Worm (Caenorhabditis elegans) whole organism, L4 larva: Measurements from ENCODE around the gene B0546.4.

ENCODE experiments used
- ceh-82 ChIP-seq: sonication (generic microtip); optimal IDR thresholded peaks from 2 replicates; lab custom pipeline; 2017; ENCODE audit warnings: missing biosample characterization, missing genetic modification characterization
- egl-27 ChIP-seq: sonication (generic microtip); optimal IDR thresholded peaks from 3 replicates; lab custom pipeline; 2017; ENCODE audit warnings: missing biosample characterization, missing genetic modification reagents, missing genetic modification characterization
- zfp-3 ChIP-seq: fragments of 200-800 bp; sonication (Bioruptor generic); conservative IDR thresholded peaks from 2 replicates; pipeline ENCODE4 v1.3.6; 2022; ENCODE audit warnings: missing genetic modification reagents, missing genetic modification characterization, missing compliant biosample characterization

DNA sequence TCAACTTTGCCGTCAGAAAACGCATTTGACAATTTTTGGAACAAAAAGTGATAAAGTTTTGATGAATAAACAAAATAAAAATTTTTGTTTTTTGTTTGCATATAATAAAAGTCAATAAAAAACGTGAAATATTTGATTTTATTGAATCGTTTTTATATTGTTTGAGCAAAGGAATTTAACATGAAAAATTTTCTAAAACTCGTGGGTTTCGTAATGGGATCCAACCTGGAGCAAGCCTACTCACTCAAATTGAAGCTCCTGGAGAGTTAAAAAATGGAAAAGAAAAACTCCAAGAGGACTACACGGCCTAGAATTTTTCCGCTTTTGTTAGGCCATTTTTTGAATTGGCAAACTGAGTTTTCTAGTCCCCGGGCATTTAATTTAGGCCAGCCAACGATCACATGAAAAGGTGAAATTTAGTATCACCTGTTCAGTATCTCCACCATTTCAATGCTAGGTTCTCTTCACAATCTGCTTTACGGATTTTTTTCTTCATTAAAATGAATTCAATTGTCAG is 44.5 kb upstream of the B0546.4 start, which contains the start of the genes C04C3.9 and srz-60:
- no peak for TF ChIP-seq zfp-3 (GFP tag; lab: Robert Waterston, UW)
- TF ChIP-seq egl-27 (tag; lab: Kevin White, UChicago), result no peak
- no peak for TF ChIP-seq ceh-82 (tag; lab: Kevin White, UChicago)
